Worm (Caenorhabditis elegans): Measurements from ENCODE around the gene deb-1.

Gene deb-1

DNA sequence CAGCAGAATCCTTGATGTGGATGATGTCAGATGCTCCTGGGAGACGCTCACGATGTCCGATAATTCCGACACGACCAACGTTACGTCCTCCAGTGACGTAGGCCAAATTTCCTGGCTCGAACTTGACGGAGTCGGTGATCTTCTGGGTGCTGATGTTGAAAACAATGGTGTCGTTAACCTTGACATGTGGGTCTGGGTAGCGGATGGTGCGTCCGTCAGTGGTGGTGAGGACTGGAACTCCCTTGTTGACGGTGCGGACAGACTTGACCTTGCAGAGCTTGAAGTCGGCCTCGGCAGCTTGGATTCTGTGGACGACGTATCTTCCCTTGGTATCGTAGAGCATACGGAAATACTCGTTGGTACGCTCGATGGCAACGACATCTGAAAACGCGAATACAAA lies 10.1 kb downstream of the deb-1 start:
- TF ChIP-seq ham-2 (GFP tag; optimal IDR thresholded peaks at IDR 0.05) (no peak), ces-1 (GFP tag; optimal IDR thresholded peaks at IDR 0.05) (no peak), hlh-1 (tag; optimal IDR thresholded peaks at IDR 0.05) (no peak), lsy-2 (tag; optimal IDR thresholded peaks at IDR 0.05) (no peak), blmp-1 (tag; optimal IDR thresholded peaks at IDR 0.05) (no peak), ceh-83 (GFP tag; optimal IDR thresholded peaks at IDR 0.05) (no peak), mep-1 (tag; optimal IDR thresholded peaks at IDR 0.05) (no peak), ceh-39 (tag; optimal IDR thresholded peaks at IDR 0.05) (no peak), ceh-43 (GFP tag; optimal IDR thresholded peaks at IDR 0.05) (no peak), nhr-2 (tag; optimal IDR thresholded peaks at IDR 0.05) (no peak), pha-4 (tag; optimal IDR thresholded peaks at IDR 0.05) (no peak), flh-1 (GFP tag; optimal IDR thresholded peaks at IDR 0.05) (no peak), unc-62 (GFP tag; optimal IDR thresholded peaks at IDR 0.05) (no peak), lin-13 (tag; optimal IDR thresholded peaks at IDR 0.05) (no peak)

DNA sequence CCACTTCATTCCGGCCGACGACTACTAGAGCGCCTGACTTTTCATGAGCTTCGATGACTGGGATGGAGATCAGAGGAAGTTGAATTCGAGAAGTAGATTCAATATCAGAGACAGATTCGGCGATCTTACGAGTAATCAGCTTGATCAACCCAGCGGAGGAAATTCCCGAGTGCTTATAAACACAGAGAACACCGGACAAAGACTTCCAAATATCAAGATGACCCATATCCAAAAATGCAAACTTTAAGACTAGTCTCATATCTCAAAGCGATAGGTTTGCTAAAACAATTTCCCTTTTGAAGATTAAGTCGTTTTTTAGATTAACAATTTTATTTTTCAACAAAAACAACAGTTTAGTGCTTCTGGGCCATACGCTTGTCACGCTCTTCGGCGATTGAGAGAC lies 10.7 kb downstream of the deb-1 start, which contains the start of gene Y43B11AR.3:
Gene Y43B11AR.3, minus strand, starts transcription at position 335 of the 403 bp plus-strand sequence.
- TF ChIP-seq mls-2 (tag; optimal IDR thresholded peaks at IDR 0.05) (no peak), bed-3 (GFP tag; optimal IDR thresholded peaks at IDR 0.05) (no peak), unc-39 (tag; optimal IDR thresholded peaks at IDR 0.05) (no peak), cnd-1 (tag; optimal IDR thresholded peaks at IDR 0.05) (no peak), mab-5 (tag; optimal IDR thresholded peaks at IDR 0.05) (no peak), hlh-1 (tag; optimal IDR thresholded peaks at IDR 0.05) (no peak), ceh-43 (GFP tag; optimal IDR thresholded peaks at IDR 0.05) (no peak), unc-62 (GFP tag; optimal IDR thresholded peaks at IDR 0.05) (no peak), mep-1 (tag; optimal IDR thresholded peaks at IDR 0.05) (no peak), nhr-28 (tag; optimal IDR thresholded peaks at IDR 0.05) (no peak), lin-32 (GFP tag; optimal IDR thresholded peaks at IDR 0.05) (no peak), unc-120 (tag; optimal IDR thresholded peaks at IDR 0.05; ENCODE audit: poor library complexity, severe bottlenecking) (no peak)

DNA sequence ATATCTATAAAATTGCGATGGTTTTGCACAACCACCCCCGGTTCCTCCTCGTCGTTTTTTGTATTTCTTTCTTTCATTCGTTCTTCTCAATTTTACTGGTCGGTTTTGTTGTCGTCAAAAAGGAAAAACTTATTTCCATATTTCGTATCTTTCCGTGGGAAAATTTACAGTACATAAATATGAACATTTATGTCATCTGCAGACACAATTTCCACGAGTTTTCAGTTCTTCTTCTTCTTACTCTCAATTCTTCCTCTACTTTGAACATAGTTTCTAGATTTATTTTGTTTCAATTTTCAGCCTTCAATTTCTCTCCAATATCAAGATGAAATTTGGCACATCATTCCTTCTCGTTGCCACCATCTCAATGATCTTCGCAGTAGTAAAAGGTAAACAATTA lies 12.9 kb downstream of the deb-1 start, which contains the start of gene Y43B11AR.1:
Gene Y43B11AR.1, plus strand, starts transcription at position 301 of the 400 bp plus-strand sequence.
- TF ChIP-seq lsy-2 (tag; optimal IDR thresholded peaks at IDR 0.05) (no peak), ces-1 (GFP tag; optimal IDR thresholded peaks at IDR 0.05) (no peak), ham-2 (GFP tag; optimal IDR thresholded peaks at IDR 0.05) (no peak), nhr-237 (tag; optimal IDR thresholded peaks at IDR 0.05) (no peak), blmp-1 (tag; optimal IDR thresholded peaks at IDR 0.05) (no peak), snpc-4 (tag; optimal IDR thresholded peaks at IDR 0.05) (no peak), nhr-2 (tag; optimal IDR thresholded peaks at IDR 0.05) (no peak), mab-5 (tag; optimal IDR thresholded peaks at IDR 0.05) (no peak), ceh-83 (GFP tag; optimal IDR thresholded peaks at IDR 0.05) (no peak), mep-1 (tag; optimal IDR thresholded peaks at IDR 0.05) (no peak), unc-120 (tag; optimal IDR thresholded peaks at IDR 0.05; ENCODE audit: poor library complexity, severe bottlenecking) (no peak), M03D4.4 (tag; optimal IDR thresholded peaks at IDR 0.05) (no peak), elt-1 (tag; optimal IDR thresholded peaks at IDR 0.05; ENCODE audit: borderline replicate concordance, insufficient read depth) (no peak), unc-62 (GFP tag; optimal IDR thresholded peaks at IDR 0.05) (no peak), nhr-28 (tag; optimal IDR thresholded peaks at IDR 0.05) (no peak), pha-4 (tag; optimal IDR thresholded peaks at IDR 0.05) (no peak), sem-2 (GFP tag; optimal IDR thresholded peaks at IDR 0.05) (no peak), flh-1 (GFP tag; optimal IDR thresholded peaks at IDR 0.05) (no peak), ceh-39 (tag; optimal IDR thresholded peaks at IDR 0.05) (no peak)

DNA sequence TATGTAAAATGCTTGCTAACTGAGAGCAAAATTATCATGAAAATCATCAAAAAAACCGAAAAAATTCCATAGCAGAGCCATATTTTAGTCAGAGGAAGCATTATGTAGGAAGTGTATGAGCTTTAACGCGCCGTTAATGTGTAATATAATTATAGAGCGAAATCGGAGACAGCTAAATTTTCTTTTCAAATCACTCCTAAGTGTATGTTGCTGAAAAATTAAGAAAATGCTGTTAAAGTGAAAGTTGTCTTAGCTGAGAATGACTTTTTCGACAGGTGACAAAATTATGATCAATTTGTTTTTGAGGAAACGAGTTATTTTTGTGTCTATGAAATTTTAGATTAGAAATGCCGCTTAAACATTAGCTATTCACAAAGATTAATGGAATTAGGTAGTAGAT lies 19.0 kb downstream of the deb-1 start, which contains the start of gene srg-50:
Gene srg-50, minus strand, starts transcription at position 101 of the 400 bp plus-strand sequence.
- no peak for TF ChIP-seq mab-5 (tag; optimal IDR thresholded peaks at IDR 0.05)
- no peak for TF ChIP-seq nhr-2 (tag; optimal IDR thresholded peaks at IDR 0.05)
- TF ChIP-seq elt-3 (tag; optimal IDR thresholded peaks at IDR 0.05): no peak
- TF ChIP-seq mep-1 (tag; optimal IDR thresholded peaks at IDR 0.05): no peak
- TF ChIP-seq nhr-76 (tag; optimal IDR thresholded peaks at IDR 0.05): no peak
- no peak for TF ChIP-seq cnd-1 (tag; optimal IDR thresholded peaks at IDR 0.05)
- TF ChIP-seq nhr-28 (tag; optimal IDR thresholded peaks at IDR 0.05): no peak
- no peak for TF ChIP-seq ham-2 (GFP tag; optimal IDR thresholded peaks at IDR 0.05)
- no peak for TF ChIP-seq unc-39 (tag; optimal IDR thresholded peaks at IDR 0.05)
- TF ChIP-seq unc-120 (tag; optimal IDR thresholded peaks at IDR 0.05; ENCODE audit: poor library complexity, severe bottlenecking): no peak
- no peak for TF ChIP-seq sem-2 (GFP tag; optimal IDR thresholded peaks at IDR 0.05)
- no peak for TF ChIP-seq M03D4.4 (tag; optimal IDR thresholded peaks at IDR 0.05)
- TF ChIP-seq lin-13 (tag; optimal IDR thresholded peaks at IDR 0.05): no peak

DNA sequence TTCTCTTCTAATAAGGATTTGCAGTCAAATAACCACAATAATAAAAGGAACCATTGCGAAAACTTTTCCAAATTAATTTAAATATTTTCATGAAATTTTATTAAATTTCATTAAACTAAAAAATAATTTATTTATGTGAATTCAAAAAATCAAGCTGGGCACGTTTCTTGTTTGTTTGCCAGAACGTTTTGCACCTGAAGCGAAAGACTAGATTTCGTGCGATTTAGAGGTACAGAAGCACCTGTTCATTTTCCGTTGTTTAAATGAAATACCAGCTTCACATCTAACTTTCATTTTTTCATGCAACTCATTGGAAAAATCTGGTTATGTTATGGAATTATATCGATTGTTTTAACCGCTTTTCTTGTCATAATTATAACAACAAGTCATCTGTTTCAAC lies 22.0 kb downstream of the deb-1 start, which contains the start of gene srg-48:
Gene srg-48, plus strand, starts transcription at position 301 of the 400 bp plus-strand sequence.
- no peak for TF ChIP-seq nhr-28 (tag; optimal IDR thresholded peaks at IDR 0.05)
- no peak for TF ChIP-seq mab-5 (tag; optimal IDR thresholded peaks at IDR 0.05)
- TF ChIP-seq sem-2 (GFP tag; optimal IDR thresholded peaks at IDR 0.05): no peak
- no peak for TF ChIP-seq mep-1 (tag; optimal IDR thresholded peaks at IDR 0.05)
- no peak for TF ChIP-seq lin-32 (GFP tag; optimal IDR thresholded peaks at IDR 0.05)
- TF ChIP-seq ceh-43 (GFP tag; optimal IDR thresholded peaks at IDR 0.05): no peak
- TF ChIP-seq lin-13 (tag; optimal IDR thresholded peaks at IDR 0.05): no peak
- TF ChIP-seq unc-62 (GFP tag; optimal IDR thresholded peaks at IDR 0.05): no peak
- no peak for TF ChIP-seq sptf-1 (tag; optimal IDR thresholded peaks at IDR 0.05)
- TF ChIP-seq unc-120 (tag; optimal IDR thresholded peaks at IDR 0.05; ENCODE audit: poor library complexity, severe bottlenecking): no peak
- TF ChIP-seq elt-1 (tag; optimal IDR thresholded peaks at IDR 0.05; ENCODE audit: borderline replicate concordance, insufficient read depth): no peak
- no peak for TF ChIP-seq nhr-12 (tag; optimal IDR thresholded peaks at IDR 0.05)
- no peak for TF ChIP-seq snpc-4 (tag; optimal IDR thresholded peaks at IDR 0.05)
- no peak for TF ChIP-seq unc-39 (tag; optimal IDR thresholded peaks at IDR 0.05)
- no peak for TF ChIP-seq tbx-8 (GFP tag; optimal IDR thresholded peaks at IDR 0.05)

Measured in whole organism, mixed stage, embryonic.